Fruit fly (Drosophila melanogaster) whole organism, prepupa: ENCODE measurements around the gene Ubi-p63E.

Source experiments
- Blimp-1 ChIP-seq: fragments of 200-800 bp; sonication (Bioruptor generic); optimal IDR thresholded peaks from 3 replicates; lab custom pipeline; 2017; ENCODE audit warnings: missing biosample characterization, missing genetic modification characterization, mild to moderate bottlenecking, moderate library complexity, missing genetic modification reagents
- CG10631 ChIP-seq: fragments of 200-800 bp; sonication (Bioruptor generic); optimal IDR thresholded peaks from 2 replicates; lab custom pipeline; 2016; ENCODE audit warnings: missing biosample characterization, missing genetic modification characterization
- CG10669 ChIP-seq: fragments of 200-800 bp; sonication (Bioruptor generic); optimal IDR thresholded peaks from 3 replicates; lab custom pipeline; 2018; ENCODE audit warnings: missing biosample characterization, mild to moderate bottlenecking, missing genetic modification characterization, moderate library complexity
- CG11762 ChIP-seq: fragments of 200-800 bp; sonication (Bioruptor generic); optimal IDR thresholded peaks from 3 replicates; lab custom pipeline; 2016; ENCODE audit warnings: missing biosample characterization, missing genetic modification characterization; ENCODE audit not compliant: insufficient read depth
- CG11902 ChIP-seq: fragments of 200-800 bp; sonication (Bioruptor generic); optimal IDR thresholded peaks from 3 replicates; lab custom pipeline; 2016; ENCODE audit warnings: missing biosample characterization, missing genetic modification characterization
- CG1621 ChIP-seq: fragments of 200-800 bp; sonication (Bioruptor generic); optimal IDR thresholded peaks from 3 replicates; lab custom pipeline; 2018; ENCODE audit warnings: missing biosample characterization, mild to moderate bottlenecking, missing genetic modification characterization
- CG16779 ChIP-seq: fragments of 200-800 bp; sonication (Bioruptor generic); optimal IDR thresholded peaks from 3 replicates; lab custom pipeline; 2017; ENCODE audit warnings: missing biosample characterization, mild to moderate bottlenecking, missing genetic modification characterization
- CG3032 ChIP-seq: fragments of 200-800 bp; optimal IDR thresholded peaks from 2 replicates; lab custom pipeline; 2019; ENCODE audit warnings: missing biosample characterization, mild to moderate bottlenecking, missing genetic modification characterization, moderate library complexity
- CG31627 ChIP-seq: fragments of 200-800 bp; sonication (Bioruptor generic); optimal IDR thresholded peaks from 3 replicates; lab custom pipeline; 2016; ENCODE audit warnings: missing biosample characterization, missing genetic modification characterization
- CG34406 ChIP-seq: fragments of 200-800 bp; sonication (Bioruptor generic); optimal IDR thresholded peaks from 3 replicates; lab custom pipeline; 2016; ENCODE audit warnings: missing biosample characterization, missing genetic modification characterization
- CG3919 ChIP-seq: fragments of 200-800 bp; sonication (Bioruptor generic); optimal IDR thresholded peaks from 3 replicates; lab custom pipeline; 2016; ENCODE audit warnings: missing biosample characterization, missing genetic modification characterization
- CG4318 ChIP-seq: fragments of 200-800 bp; sonication (Bioruptor generic); optimal IDR thresholded peaks from 3 replicates; lab custom pipeline; 2017; ENCODE audit warnings: missing biosample characterization, mild to moderate bottlenecking, missing genetic modification characterization
- CG6163 ChIP-seq: fragments of 200-800 bp; sonication (Bioruptor generic); IDR thresholded peaks from 3 replicates; pipeline ENCODE4 v1.3.6; 2022; ENCODE audit warnings: missing biosample characterization, missing genetic modification characterization
- CG6276 ChIP-seq: fragments of 200-800 bp; sonication (Bioruptor generic); optimal IDR thresholded peaks from 2 replicates; lab custom pipeline; 2017; ENCODE audit warnings: missing biosample characterization, mild to moderate bottlenecking, missing genetic modification characterization
- CG6792 ChIP-seq: fragments of 200-800 bp; sonication (Bioruptor generic); optimal IDR thresholded peaks from 3 replicates; lab custom pipeline; 2016; ENCODE audit warnings: missing biosample characterization, missing genetic modification characterization
- CG6808 ChIP-seq: fragments of 200-800 bp; sonication (Bioruptor generic); optimal IDR thresholded peaks from 3 replicates; lab custom pipeline; 2017; ENCODE audit warnings: missing biosample characterization, missing genetic modification characterization, mild to moderate bottlenecking, moderate library complexity, missing genetic modification reagents
- CG6854 ChIP-seq: fragments of 200-800 bp; sonication (Bioruptor generic); optimal IDR thresholded peaks from 2 replicates; lab custom pipeline; 2017; ENCODE audit warnings: missing biosample characterization, mild to moderate bottlenecking, missing genetic modification characterization
- CG7368 ChIP-seq: fragments of 200-800 bp; sonication (Bioruptor generic); optimal IDR thresholded peaks from 3 replicates; lab custom pipeline; 2016; ENCODE audit warnings: missing biosample characterization, missing genetic modification characterization
- CG8319 ChIP-seq: fragments of 200-800 bp; sonication (Bioruptor generic); optimal IDR thresholded peaks from 3 replicates; lab custom pipeline; 2016; ENCODE audit warnings: missing biosample characterization, missing genetic modification characterization
- CG8632 ChIP-seq: fragments of 200-800 bp; sonication (Bioruptor generic); optimal IDR thresholded peaks from 3 replicates; lab custom pipeline; 2016; ENCODE audit warnings: missing biosample characterization, missing genetic modification characterization
- Eip75B ChIP-seq: fragments of 200-800 bp; sonication (Bioruptor generic); optimal IDR thresholded peaks from 3 replicates; lab custom pipeline; 2016; ENCODE audit warnings: missing biosample characterization, missing genetic modification characterization
- Eip78C ChIP-seq: fragments of 200-800 bp; sonication (Bioruptor generic); peaks from one replicate; lab custom pipeline; 2016; ENCODE audit warnings: missing biosample characterization, missing genetic modification characterization
- Eip93F ChIP-seq: fragments of 200-800 bp; sonication (Bioruptor generic); optimal IDR thresholded peaks from 2 replicates; lab custom pipeline; 2016; ENCODE audit warnings: missing biosample characterization, mild to moderate bottlenecking, missing genetic modification characterization
- Ets96B ChIP-seq: fragments of 200-800 bp; optimal IDR thresholded peaks from 2 replicates; lab custom pipeline; 2019; ENCODE audit warnings: missing biosample characterization, mild to moderate bottlenecking, missing genetic modification characterization, moderate library complexity
- Gug ChIP-seq: fragments of 200-800 bp; sonication (Bioruptor generic); IDR thresholded peaks from 2 replicates; pipeline ENCODE4 v1.3.6; 2022; ENCODE audit warnings: missing biosample characterization, missing genetic modification characterization
- Hr38 ChIP-seq: sonication (Bioruptor generic); optimal IDR thresholded peaks from 2 replicates; lab custom pipeline; 2016; ENCODE audit warnings: missing biosample characterization, missing genetic modification characterization
- Hr39 ChIP-seq: fragments of 200-800 bp; sonication (Bioruptor generic); optimal IDR thresholded peaks from 2 replicates; lab custom pipeline; 2016; ENCODE audit warnings: missing biosample characterization, missing genetic modification characterization
- Hr4 ChIP-seq: fragments of 200-800 bp; sonication (Bioruptor generic); optimal IDR thresholded peaks from 3 replicates; lab custom pipeline; 2016; ENCODE audit warnings: missing biosample characterization, missing genetic modification characterization
- Lpt ChIP-seq: fragments of 200-800 bp; sonication (Bioruptor generic); optimal IDR thresholded peaks from 3 replicates; lab custom pipeline; 2016; ENCODE audit warnings: missing biosample characterization, missing genetic modification characterization
- Met ChIP-seq: fragments of 200-800 bp; sonication (Bioruptor generic); optimal IDR thresholded peaks from 3 replicates; lab custom pipeline; 2016; ENCODE audit warnings: missing biosample characterization, missing genetic modification characterization
- Smox ChIP-seq: fragments of 200-800 bp; sonication (Bioruptor generic); optimal IDR thresholded peaks from 3 replicates; lab custom pipeline; 2016; ENCODE audit warnings: missing biosample characterization, missing genetic modification characterization
- Sox102F ChIP-seq: fragments of 200-800 bp; sonication (Bioruptor generic); optimal IDR thresholded peaks from 2 replicates; lab custom pipeline; 2016; ENCODE audit warnings: missing biosample characterization, mild to moderate bottlenecking, missing genetic modification characterization
- Sox15 ChIP-seq: fragments of 200-800 bp; sonication (Bioruptor generic); optimal IDR thresholded peaks from 3 replicates; lab custom pipeline; 2016; ENCODE audit warnings: missing biosample characterization, missing genetic modification characterization
- achi ChIP-seq: fragments of 200-800 bp; sonication (Bioruptor generic); optimal IDR thresholded peaks from 3 replicates; lab custom pipeline; 2016; ENCODE audit warnings: missing biosample characterization, missing genetic modification characterization
- acj6 ChIP-seq: fragments of 200-800 bp; sonication (Bioruptor generic); optimal IDR thresholded peaks from 3 replicates; lab custom pipeline; 2016; ENCODE audit warnings: missing biosample characterization, missing genetic modification characterization
- cyc ChIP-seq: fragments of 200-800 bp; sonication (Bioruptor generic); optimal IDR thresholded peaks from 3 replicates; lab custom pipeline; 2016; ENCODE audit warnings: missing biosample characterization, missing genetic modification characterization
- dsx ChIP-seq: fragments of 200-800 bp; optimal IDR thresholded peaks from 3 replicates; lab custom pipeline; 2019; ENCODE audit warnings: missing biosample characterization, mild to moderate bottlenecking, missing genetic modification characterization, moderate library complexity; ENCODE audit not compliant: poor library complexity, severe bottlenecking
- eg ChIP-seq: fragments of 200-800 bp; sonication (Bioruptor generic); IDR thresholded peaks from 3 replicates; pipeline ENCODE4 v1.3.6; 2022; ENCODE audit warnings: missing biosample characterization, missing genetic modification characterization
- esn ChIP-seq: fragments of 200-800 bp; sonication (Bioruptor generic); optimal IDR thresholded peaks from 2 replicates; lab custom pipeline; 2016; ENCODE audit warnings: missing biosample characterization, mild to moderate bottlenecking, missing genetic modification characterization, moderate library complexity
- fd59A ChIP-seq: fragments of 200-800 bp; sonication (Bioruptor generic); optimal IDR thresholded peaks from 2 replicates; lab custom pipeline; 2017; ENCODE audit warnings: missing biosample characterization, mild to moderate bottlenecking, missing genetic modification characterization, missing genetic modification reagents
- fkh ChIP-seq: fragments of 200-800 bp; sonication (Bioruptor generic); optimal IDR thresholded peaks from 3 replicates; lab custom pipeline; 2017; ENCODE audit warnings: missing biosample characterization, mild to moderate bottlenecking, missing genetic modification characterization, moderate library complexity
- net ChIP-seq: fragments of 200-800 bp; sonication (Bioruptor generic); optimal IDR thresholded peaks from 3 replicates; lab custom pipeline; 2016; ENCODE audit warnings: missing biosample characterization, missing genetic modification characterization
- pdm3 ChIP-seq: fragments of 200-800 bp; sonication (Bioruptor generic); optimal IDR thresholded peaks from 3 replicates; lab custom pipeline; 2016; ENCODE audit warnings: missing biosample characterization, missing genetic modification characterization
- salr ChIP-seq, 2 experiments: fragments of 200-800 bp; sonication (Bioruptor generic); optimal IDR thresholded peaks; 3 replicates each; lab custom pipeline; 2016 to 2018; ENCODE audit warnings: missing biosample characterization in 2 of 2, missing genetic modification characterization in 2 of 2, mild to moderate bottlenecking in 1 of 2
- spab ChIP-seq: fragments of 200-800 bp; sonication (Bioruptor generic); optimal IDR thresholded peaks from 2 replicates; lab custom pipeline; 2017; ENCODE audit warnings: missing biosample characterization, mild to moderate bottlenecking, missing genetic modification characterization, missing genetic modification reagents
- ss ChIP-seq, 2 experiments: fragments of 200-800 bp; sonication (Bioruptor generic); optimal IDR thresholded peaks; 2 replicates in 1 of 2; 3 replicates in 1 of 2; lab custom pipeline; 2017 to 2018; ENCODE audit warnings: mild to moderate bottlenecking in 2 of 2, missing biosample characterization in 2 of 2, missing genetic modification characterization in 2 of 2, moderate library complexity in 1 of 2
- vri ChIP-seq: fragments of 200-800 bp; sonication (Bioruptor generic); optimal IDR thresholded peaks from 3 replicates; lab custom pipeline; 2016; ENCODE audit warnings: missing biosample characterization, mild to moderate bottlenecking, missing genetic modification characterization

Ubi-p63E gene

DNA sequence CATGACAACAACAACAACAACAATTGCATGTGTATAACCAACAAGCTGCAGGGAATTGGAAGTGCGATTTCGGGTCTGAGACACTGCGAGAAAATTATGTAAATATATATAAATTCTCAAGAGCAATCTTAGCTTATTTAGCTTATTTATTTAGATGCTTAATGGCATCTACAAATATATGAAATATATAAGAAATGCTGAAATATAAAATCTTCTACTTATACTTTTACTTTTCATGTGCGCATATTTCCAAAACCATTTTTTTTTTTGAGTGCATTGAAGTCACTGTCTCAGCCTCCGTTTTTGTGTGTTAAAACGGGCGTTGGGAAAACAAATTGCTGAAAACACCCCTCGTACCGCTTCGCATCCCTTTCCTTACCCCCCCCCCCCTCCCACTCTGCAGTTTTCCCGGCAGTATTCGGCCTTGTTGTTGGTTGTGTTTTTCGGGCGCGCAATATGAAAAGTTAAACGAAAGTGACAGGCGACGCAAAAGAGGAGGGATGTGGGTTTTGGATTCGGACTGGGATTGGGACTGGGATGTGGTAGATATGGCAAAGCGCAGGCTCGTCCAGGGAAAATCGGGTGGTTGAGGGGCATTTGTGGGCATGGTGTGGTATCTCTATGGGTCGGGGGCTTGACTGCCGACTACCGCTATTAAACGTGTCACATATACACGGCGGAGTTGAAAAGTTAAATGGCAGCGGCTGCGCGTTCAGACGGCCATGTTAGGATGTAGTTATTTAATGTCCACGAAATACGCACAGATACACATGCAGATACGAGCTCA, 47.6 kb downstream of the Ubi-p63E start (continued):
- no peak for TF ChIP-seq CG6854 (GFP tag; lab: Kevin White, UChicago)
- no peak for TF ChIP-seq CG8632 (GFP tag; lab: Kevin White, UChicago)
- TF ChIP-seq CG8319 (GFP tag; lab: Kevin White, UChicago) = no peak
- TF ChIP-seq CG6163 = no peak
- no peak for TF ChIP-seq Gug
- TF ChIP-seq Sox15 (GFP tag; lab: Kevin White, UChicago) = no peak
- no peak for TF ChIP-seq vri
- TF ChIP-seq CG31627 = peak; percentile 2
- no peak for TF ChIP-seq CG11902
- no peak for TF ChIP-seq CG6792 (GFP tag; lab: Kevin White, UChicago)
- no peak for TF ChIP-seq Hr39 (GFP tag; lab: Kevin White, UChicago)
- no peak for TF ChIP-seq CG1621 (tag; lab: Kevin White, UChicago)

DNA sequence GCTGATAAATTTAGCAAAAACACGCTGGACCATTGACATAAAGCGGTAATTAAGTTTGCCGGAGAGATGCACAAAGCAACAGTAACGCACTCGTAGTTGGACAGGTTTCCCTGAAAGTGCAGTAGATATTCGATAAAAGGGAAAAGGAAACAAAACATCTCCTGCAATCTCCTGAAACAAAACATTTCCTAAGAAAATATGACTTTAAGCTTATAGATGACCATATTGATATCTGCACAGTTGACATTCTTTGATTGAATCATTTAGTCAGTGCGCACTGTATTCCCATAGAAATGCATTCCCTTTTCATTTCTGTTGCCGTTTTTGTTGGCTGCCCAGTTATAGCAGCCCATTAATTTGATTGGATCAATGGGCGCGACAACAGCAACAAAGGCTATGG, 50.1 kb downstream of the Ubi-p63E start:
- TF ChIP-seq Hr38 (GFP tag; lab: Kevin White, UChicago) (no peak), fd59A (GFP tag; lab: Kevin White, UChicago) (peak; percentile 82), Sox102F (GFP tag; lab: Kevin White, UChicago) (peak; percentile 30), salr (GFP tag; optimal IDR thresholded peaks at IDR 0.05; lab: Kevin White, UChicago) (peak; percentile 57 to 83), CG31627 (peak; percentile 49), Gug (peak; percentile 31; the same call in 1 of the 2 replicates), Lpt (GFP tag; lab: Kevin White, UChicago) (peak; percentile 27), pdm3 (GFP tag; lab: Kevin White, UChicago) (peak; percentile 79), CG10631 (GFP tag; lab: Kevin White, UChicago) (peak; percentile 78), Ets96B (peak; percentile 22), Eip75B (GFP tag; lab: Kevin White, UChicago) (peak; percentile 62), CG3919 (GFP tag; lab: Kevin White, UChicago) (peak; percentile 56), Smox (GFP tag; lab: Kevin White, UChicago) (peak; percentile 42), acj6 (GFP tag; lab: Kevin White, UChicago) (peak; percentile 81), CG10669 (GFP tag; lab: Kevin White, UChicago) (peak; percentile 59), CG11762 (GFP tag; lab: Kevin White, UChicago) (peak; percentile 32), cyc (GFP tag; lab: Kevin White, UChicago) (peak; percentile 30), CG11902 (peak; percentile 9), Blimp-1 (GFP tag; lab: Kevin White, UChicago) (no peak), CG3032 (peak; percentile 64), fkh (GFP tag; lab: Kevin White, UChicago) (no peak), dsx (GFP tag; lab: Kevin White, UChicago) (peak; percentile 80), CG8632 (GFP tag; lab: Kevin White, UChicago) (peak; percentile 67), Met (GFP tag; lab: Kevin White, UChicago) (peak; percentile 42), CG16779 (tag; lab: Kevin White, UChicago) (no peak), esn (peak; percentile 42), Sox15 (GFP tag; lab: Kevin White, UChicago) (peak; percentile 73), spab (GFP tag; lab: Kevin White, UChicago) (peak; percentile 50), CG1621 (tag; lab: Kevin White, UChicago) (peak; percentile 81), ss (GFP tag; optimal IDR thresholded peaks at IDR 0.05; lab: Kevin White, UChicago) (peak; percentile 19 to 82), CG6808 (GFP tag; lab: Kevin White, UChicago) (peak; percentile 64), CG6854 (GFP tag; lab: Kevin White, UChicago) (no peak), vri (no peak), net (GFP tag; lab: Kevin White, UChicago) (peak; percentile 69), Hr4 (GFP tag; lab: Kevin White, UChicago) (peak; percentile 63), CG7368 (GFP tag; lab: Kevin White, UChicago) (peak; percentile 21), Eip93F (GFP tag; lab: Kevin White, UChicago) (no peak), achi (GFP tag; lab: Kevin White, UChicago) (peak; percentile 76), Eip78C (GFP tag; lab: Kevin White, UChicago) (peak; percentile 94), CG6276 (GFP tag; lab: Kevin White, UChicago) (no peak), eg (GFP tag; lab: Robert Waterston, UW) (peak; percentile 61), CG4318 (GFP tag; lab: Kevin White, UChicago) (peak; percentile 42), CG34406 (GFP tag; lab: Kevin White, UChicago) (peak; percentile 62)
